Fruit fly (Drosophila melanogaster): ENCODE results near the gene FASN3.

Gene FASN3

dm6 chr3L:25762679-25763078 is at the start of gene FASN3:
TSS of gene FASN3 (minus strand) at chr3L:25762779.
- TF ChIP-seq psq (optimal IDR thresholded peaks at IDR 0.05) = no peak
- no peak for TF ChIP-seq Sin3A (optimal IDR thresholded peaks at IDR 0.05)
- TF ChIP-seq ttk (optimal IDR thresholded peaks at IDR 0.05) = no peak
- TF ChIP-seq Myc (optimal IDR thresholded peaks at IDR 0.05) = no peak
- no peak for TF ChIP-seq h (optimal IDR thresholded peaks at IDR 0.05)
- TF ChIP-seq insv (optimal IDR thresholded peaks at IDR 0.05) = no peak

dm6 chr3L:25795367-25795766 is 32.8 kb upstream of the FASN3 start:
- TF ChIP-seq psq (optimal IDR thresholded peaks at IDR 0.05) (no peak), insv (optimal IDR thresholded peaks at IDR 0.05) (no peak), Myc (optimal IDR thresholded peaks at IDR 0.05) (no peak), h (optimal IDR thresholded peaks at IDR 0.05) (no peak), Sin3A (optimal IDR thresholded peaks at IDR 0.05) (no peak), ttk (optimal IDR thresholded peaks at IDR 0.05) (no peak)

dm6 chr3L:25756663-25757062 is 5.9 kb downstream of the FASN3 start:
- TF ChIP-seq insv (optimal IDR thresholded peaks at IDR 0.05) (no peak), psq (optimal IDR thresholded peaks at IDR 0.05) (no peak), Myc (optimal IDR thresholded peaks at IDR 0.05) (no peak), h (optimal IDR thresholded peaks at IDR 0.05) (no peak), Sin3A (optimal IDR thresholded peaks at IDR 0.05) (no peak), ttk (optimal IDR thresholded peaks at IDR 0.05) (no peak)

Data from Kc167 (cell line).